Fruit fly (Drosophila melanogaster) whole organism, embryonic: Measurements from ENCODE around the gene Ir94h.

Source experiments
- Abd-B ChIP-seq: fragments of 200-800 bp; sonication (Bioruptor generic); optimal IDR thresholded peaks from 2 replicates; lab custom pipeline; 2018; ENCODE audit warnings: missing biosample characterization, mild to moderate bottlenecking, missing genetic modification characterization, moderate library complexity
- Aef1 ChIP-seq: fragments of 200-800 bp; sonication (Bioruptor generic); IDR thresholded peaks from 3 replicates; pipeline ENCODE4 v1.3.6; 2022; ENCODE audit warnings: missing biosample characterization, missing genetic modification characterization
- Bteb2 ChIP-seq: fragments of 200-800 bp; sonication (Bioruptor generic); optimal IDR thresholded peaks from 2 replicates; lab custom pipeline; 2016; ENCODE audit warnings: missing biosample characterization, missing genetic modification characterization
- CG10274 ChIP-seq: fragments of 200-800 bp; sonication (Bioruptor generic); optimal IDR thresholded peaks from 3 replicates; lab custom pipeline; 2017; ENCODE audit warnings: missing biosample characterization, mild to moderate bottlenecking, missing genetic modification characterization
- CG10959 ChIP-seq: fragments of 200-800 bp; sonication (Bioruptor generic); IDR thresholded peaks from 2 replicates; pipeline ENCODE4 v1.3.6; 2022; ENCODE audit warnings: missing biosample characterization, missing genetic modification characterization
- CG12071 ChIP-seq: fragments of 200-800 bp; sonication (Bioruptor generic); optimal IDR thresholded peaks from 3 replicates; lab custom pipeline; 2018; ENCODE audit warnings: missing biosample characterization, mild to moderate bottlenecking, missing genetic modification characterization
- CG12236 ChIP-seq: fragments of 200-800 bp; sonication (Bioruptor generic); optimal IDR thresholded peaks from 2 replicates; lab custom pipeline; 2016; ENCODE audit warnings: missing biosample characterization, missing genetic modification characterization
- CG12769 ChIP-seq: fragments of 200-800 bp; sonication (Bioruptor generic); optimal IDR thresholded peaks from 2 replicates; lab custom pipeline; 2019; ENCODE audit warnings: missing biosample characterization, mild to moderate bottlenecking, missing genetic modification characterization, moderate library complexity
- CG14014 ChIP-seq: fragments of 200-800 bp; sonication (Bioruptor generic); IDR thresholded peaks from 2 replicates; pipeline ENCODE4 v1.3.6; 2022; ENCODE audit warnings: missing biosample characterization, missing genetic modification characterization
- CG15073 ChIP-seq: fragments of 200-800 bp; sonication (Bioruptor generic); optimal IDR thresholded peaks from 2 replicates; lab custom pipeline; 2016; ENCODE audit warnings: missing biosample characterization, missing genetic modification characterization
- CG15269 ChIP-seq: fragments of 200-800 bp; sonication (Bioruptor generic); optimal IDR thresholded peaks from 2 replicates; lab custom pipeline; 2018; ENCODE audit warnings: missing biosample characterization, mild to moderate bottlenecking, missing genetic modification characterization, moderate library complexity
- CG15514 ChIP-seq: fragments of 200-800 bp; sonication (Bioruptor generic); optimal IDR thresholded peaks from 3 replicates; lab custom pipeline; 2017; ENCODE audit warnings: missing biosample characterization, missing genetic modification characterization, mild to moderate bottlenecking, moderate library complexity, missing genetic modification reagents
- CG16779 ChIP-seq: fragments of 200-800 bp; sonication (Bioruptor generic); IDR thresholded peaks from 2 replicates; pipeline ENCODE4 v1.3.6; 2022; ENCODE audit warnings: missing biosample characterization, missing genetic modification characterization
- CG17359 ChIP-seq: fragments of 200-800 bp; sonication (Bioruptor generic); optimal IDR thresholded peaks from 3 replicates; lab custom pipeline; 2018; ENCODE audit warnings: missing biosample characterization, mild to moderate bottlenecking, missing genetic modification characterization, moderate library complexity
- CG17612 ChIP-seq: fragments of 200-800 bp; sonication (Bioruptor generic); IDR thresholded peaks from 2 replicates; pipeline ENCODE4 v1.3.6; 2022; ENCODE audit warnings: missing biosample characterization, missing genetic modification characterization
- CG18011 ChIP-seq: fragments of 200-800 bp; sonication (Bioruptor generic); optimal IDR thresholded peaks from 2 replicates; lab custom pipeline; 2017; ENCODE audit warnings: missing biosample characterization, missing genetic modification characterization, mild to moderate bottlenecking, moderate library complexity, missing genotype
- CG18476 ChIP-seq: fragments of 200-800 bp; sonication (Bioruptor generic); optimal IDR thresholded peaks from 2 replicates; lab custom pipeline; 2016; ENCODE audit warnings: missing biosample characterization, mild to moderate bottlenecking, missing genetic modification characterization
- CG30431 ChIP-seq: fragments of 200-800 bp; sonication (Bioruptor generic); optimal IDR thresholded peaks from 2 replicates; lab custom pipeline; 2017; ENCODE audit warnings: missing biosample characterization, missing genetic modification characterization
- CG31388 ChIP-seq: fragments of 200-800 bp; sonication (Bioruptor generic); optimal IDR thresholded peaks from 2 replicates; lab custom pipeline; 2016; ENCODE audit warnings: missing biosample characterization, missing genetic modification characterization
- CG7839 ChIP-seq: fragments of 200-800 bp; sonication (Bioruptor generic); optimal IDR thresholded peaks from 3 replicates; lab custom pipeline; 2018; ENCODE audit warnings: missing biosample characterization, mild to moderate bottlenecking, missing genetic modification characterization, moderate library complexity
- CG7963 ChIP-seq: fragments of 200-800 bp; sonication (Bioruptor generic); IDR thresholded peaks from 3 replicates; pipeline ENCODE4 v1.3.6; 2022; ENCODE audit warnings: missing biosample characterization, missing genetic modification characterization; ENCODE audit not compliant: partially characterized antibody
- CG8944 ChIP-seq: fragments of 200-800 bp; sonication (Bioruptor generic); optimal IDR thresholded peaks from 3 replicates; lab custom pipeline; 2016; ENCODE audit warnings: missing biosample characterization, missing genetic modification characterization
- CG9437 ChIP-seq: fragments of 200-800 bp; sonication (Bioruptor generic); optimal IDR thresholded peaks from 2 replicates; lab custom pipeline; 2018; ENCODE audit warnings: missing biosample characterization, mild to moderate bottlenecking, missing genetic modification characterization
- CG9932 ChIP-seq: fragments of 200-800 bp; sonication (Bioruptor generic); IDR thresholded peaks from 2 replicates; pipeline ENCODE4 v1.3.6; 2022; ENCODE audit warnings: missing biosample characterization, missing genetic modification characterization
- Deaf1 ChIP-seq: fragments of 200-800 bp; optimal IDR thresholded peaks from 3 replicates; lab custom pipeline; 2019; ENCODE audit warnings: missing biosample characterization, mild to moderate bottlenecking, missing genetic modification characterization, moderate library complexity
- Doc2 ChIP-seq: fragments of 200-800 bp; sonication (Bioruptor generic); IDR thresholded peaks from 2 replicates; pipeline ENCODE4 v1.3.6; 2022; ENCODE audit warnings: missing biosample characterization, missing genetic modification characterization
- Ets97D ChIP-seq: fragments of 200-800 bp; sonication (Bioruptor generic); optimal IDR thresholded peaks from 3 replicates; lab custom pipeline; 2016; ENCODE audit warnings: missing biosample characterization, missing genetic modification characterization
- HLH4C ChIP-seq: fragments of 200-800 bp; sonication (Bioruptor generic); IDR thresholded peaks from 3 replicates; pipeline ENCODE4 v1.3.6; 2022; ENCODE audit warnings: missing biosample characterization, missing genetic modification characterization; ENCODE audit not compliant: partially characterized antibody
- HLH54F ChIP-seq: fragments of 200-800 bp; sonication (Bioruptor generic); optimal IDR thresholded peaks from 3 replicates; lab custom pipeline; 2016; ENCODE audit warnings: missing biosample characterization, missing genetic modification characterization
- HLHmδ ChIP-seq: fragments of 200-800 bp; sonication (Bioruptor generic); optimal IDR thresholded peaks from 2 replicates; lab custom pipeline; 2018; ENCODE audit warnings: missing biosample characterization, mild to moderate bottlenecking, missing genetic modification characterization, moderate library complexity
- HmgD ChIP-seq: fragments of 200-800 bp; sonication (Bioruptor generic); optimal IDR thresholded peaks from 3 replicates; lab custom pipeline; 2016; ENCODE audit warnings: missing biosample characterization, missing genetic modification characterization
- Hr39 ChIP-seq: fragments of >200 bp; optimal IDR thresholded peaks from 2 replicates; lab custom pipeline; 2017
- MTF-1 ChIP-seq: fragments of 200-800 bp; sonication (Bioruptor generic); optimal IDR thresholded peaks from 2 replicates; lab custom pipeline; 2018; ENCODE audit warnings: missing biosample characterization, mild to moderate bottlenecking, missing genetic modification characterization, borderline replicate concordance
- NFAT ChIP-seq: fragments of 200-800 bp; sonication (Bioruptor generic); IDR thresholded peaks from 2 replicates; pipeline ENCODE4 v1.3.6; 2022; ENCODE audit warnings: missing biosample characterization, missing genetic modification characterization
- Vsx1 ChIP-seq: fragments of 200-800 bp; sonication (Bioruptor generic); optimal IDR thresholded peaks from 2 replicates; lab custom pipeline; 2017; ENCODE audit warnings: missing biosample characterization, mild to moderate bottlenecking, missing genetic modification characterization, missing genetic modification reagents
- bcd ChIP-seq: fragments of 200-800 bp; sonication (Bioruptor generic); optimal IDR thresholded peaks from 2 replicates; lab custom pipeline; 2017; ENCODE audit warnings: missing biosample characterization, mild to moderate bottlenecking, missing genetic modification characterization
- bsh ChIP-seq, 2 experiments: fragments of 200-800 bp; sonication (Bioruptor generic); optimal IDR thresholded peaks; 2 replicates each; lab custom pipeline; 2017 to 2018; ENCODE audit warnings: mild to moderate bottlenecking in 2 of 2, missing biosample characterization in 2 of 2, missing genetic modification characterization in 2 of 2, moderate library complexity in 1 of 2
- cad ChIP-seq: fragments of >200 bp; optimal IDR thresholded peaks from 2 replicates; lab custom pipeline; 2017; ENCODE audit warnings: missing biosample characterization, missing genetic modification characterization
- cas ChIP-seq: fragments of 200-800 bp; sonication (Bioruptor generic); IDR thresholded peaks from 2 replicates; pipeline ENCODE4 v1.3.6; 2022; ENCODE audit warnings: missing biosample characterization, missing genetic modification characterization
- caup ChIP-seq: fragments of 200-800 bp; sonication (Bioruptor generic); optimal IDR thresholded peaks from 3 replicates; lab custom pipeline; 2017; ENCODE audit warnings: missing biosample characterization, mild to moderate bottlenecking, missing genetic modification characterization, moderate library complexity; ENCODE audit not compliant: severe bottlenecking
- chinmo ChIP-seq: fragments of 200-800 bp; sonication (Bioruptor generic); IDR thresholded peaks from 4 replicates; pipeline ENCODE4 v1.3.6; 2022; ENCODE audit warnings: missing biosample characterization, missing genetic modification characterization; ENCODE audit not compliant: partially characterized antibody
- crc ChIP-seq: fragments of 200-800 bp; sonication (Bioruptor generic); optimal IDR thresholded peaks from 2 replicates; lab custom pipeline; 2016; ENCODE audit warnings: missing biosample characterization, missing genetic modification characterization
- crol ChIP-seq: fragments of 200-800 bp; sonication (Bioruptor generic); IDR thresholded peaks from 2 replicates; pipeline ENCODE4 v1.3.6; 2022; ENCODE audit warnings: missing biosample characterization, missing genetic modification characterization
- disco-r ChIP-seq: fragments of 200-800 bp; sonication (Bioruptor generic); optimal IDR thresholded peaks from 2 replicates; lab custom pipeline; 2016; ENCODE audit warnings: missing biosample characterization, missing genetic modification characterization
- dmrt99B ChIP-seq: fragments of 200-800 bp; sonication (Bioruptor generic); optimal IDR thresholded peaks from 2 replicates; lab custom pipeline; 2018; ENCODE audit warnings: missing biosample characterization, mild to moderate bottlenecking, missing genetic modification characterization, moderate library complexity
- dysf ChIP-seq: fragments of 200-800 bp; sonication (Bioruptor generic); IDR thresholded peaks from 3 replicates; pipeline ENCODE4 v1.3.6; 2022; ENCODE audit warnings: missing biosample characterization, missing genetic modification characterization
- en ChIP-seq: fragments of 200-800 bp; sonication (Bioruptor generic); optimal IDR thresholded peaks from 2 replicates; lab custom pipeline; 2016; ENCODE audit warnings: missing biosample characterization, missing genetic modification characterization
- nmo ChIP-seq: fragments of 200-800 bp; sonication (Bioruptor generic); optimal IDR thresholded peaks from 2 replicates; lab custom pipeline; 2018; ENCODE audit warnings: missing biosample characterization, mild to moderate bottlenecking, missing genetic modification characterization, moderate library complexity
- oc ChIP-seq: fragments of 200-800 bp; sonication (Bioruptor generic); optimal IDR thresholded peaks from 2 replicates; lab custom pipeline; 2018; ENCODE audit warnings: missing biosample characterization, mild to moderate bottlenecking, missing genetic modification characterization, moderate library complexity
- run ChIP-seq: fragments of 200-800 bp; sonication (Bioruptor generic); optimal IDR thresholded peaks from 3 replicates; lab custom pipeline; 2018; ENCODE audit warnings: missing biosample characterization, mild to moderate bottlenecking, missing genetic modification characterization
- vvl ChIP-seq: fragments of 200-800 bp; sonication (Bioruptor generic); IDR thresholded peaks from 2 replicates; pipeline ENCODE4 v1.3.6; 2022; ENCODE audit warnings: missing biosample characterization, missing genetic modification characterization
- zen ChIP-seq: fragments of 200-800 bp; sonication (Bioruptor generic); optimal IDR thresholded peaks from 3 replicates; lab custom pipeline; 2018; ENCODE audit warnings: missing biosample characterization, mild to moderate bottlenecking, missing genetic modification characterization, moderate library complexity

Gene Ir94h

DNA sequence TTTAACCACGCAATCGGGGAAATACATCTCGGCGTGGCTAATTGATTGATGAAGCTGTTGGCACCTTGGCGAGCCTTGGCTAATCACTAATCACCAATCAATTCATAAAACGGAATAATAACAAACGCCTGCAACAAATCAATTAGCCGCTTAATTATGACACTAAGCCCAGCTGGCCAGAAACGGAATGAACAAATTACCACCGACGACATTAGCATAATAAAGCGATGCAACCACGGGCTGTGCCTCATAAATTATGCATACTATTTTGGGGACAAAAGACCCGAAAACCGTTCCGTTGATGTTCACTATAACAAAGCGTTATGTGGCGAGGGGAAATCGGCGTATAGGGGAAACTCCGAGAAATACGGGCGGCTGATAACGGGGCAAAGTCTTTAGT lies 26.6 kb upstream of the Ir94h start (continued):
- TF ChIP-seq CG15269 (peak; percentile 75), oc (tag; lab: Kevin White, UChicago) (peak; percentile 93), CG10959 (GFP tag; lab: Robert Waterston, UW) (no peak), CG14014 (no peak), CG16779 (GFP tag; lab: Robert Waterston, UW) (no peak), Ets97D (GFP tag; lab: Kevin White, UChicago) (no peak), Vsx1 (GFP tag; lab: Kevin White, UChicago) (peak; percentile 86), Abd-B (GFP tag; lab: Kevin White, UChicago) (no peak), CG15073 (GFP tag; lab: Kevin White, UChicago) (no peak), CG15514 (GFP tag; lab: Kevin White, UChicago) (no peak), CG18476 (GFP tag; lab: Kevin White, UChicago) (no peak), CG18011 (no peak), Deaf1 (no peak), CG9437 (GFP tag; lab: Kevin White, UChicago) (no peak), HmgD (GFP tag; lab: Kevin White, UChicago) (no peak), CG7963 (GFP tag; lab: Robert Waterston, UW) (no peak), HLHmδ (GFP tag; lab: Kevin White, UChicago) (no peak), dmrt99B (no peak), CG7839 (tag; lab: Kevin White, UChicago) (no peak), HLH4C (no peak), CG10274 (GFP tag; lab: Kevin White, UChicago) (no peak), MTF-1 (GFP tag; lab: Kevin White, UChicago) (no peak), CG12071 (GFP tag; lab: Kevin White, UChicago) (no peak), nmo (no peak), crc (GFP tag; lab: Kevin White, UChicago) (no peak), dysf (GFP tag; lab: Robert Waterston, UW) (no peak), CG30431 (no peak), en (GFP tag; lab: Kevin White, UChicago) (no peak), CG17612 (no peak), run (peak; percentile 16), CG31388 (GFP tag; lab: Kevin White, UChicago) (no peak), bsh (GFP tag; optimal IDR thresholded peaks at IDR 0.05; lab: Kevin White, UChicago) (no peak), disco-r (no peak), crol (GFP tag; lab: Robert Waterston, UW) (peak; percentile 48; the same call in 1 of the 2 replicates), CG9932 (no peak), Aef1 (GFP tag; lab: Robert Waterston, UW) (no peak), HLH54F (GFP tag; lab: Kevin White, UChicago) (no peak), Doc2 (no peak), zen (tag; lab: Kevin White, UChicago) (no peak), NFAT (GFP tag; lab: Robert Waterston, UW) (no peak), caup (no peak), cad (GFP tag; lab: Kevin White, UChicago) (no peak), chinmo (GFP tag; lab: Robert Waterston, UW) (0 out of 4 replicates have a peak, but pooled peaks have one; percentile 68), CG12769 (tag; lab: Kevin White, UChicago) (no peak), cas (GFP tag; lab: Robert Waterston, UW) (no peak), bcd (GFP tag; lab: Kevin White, UChicago) (no peak), CG8944 (GFP tag; lab: Kevin White, UChicago) (no peak), CG17359 (no peak), Hr39 (lab: Kevin White, UChicago) (no peak), Bteb2 (GFP tag; lab: Kevin White, UChicago) (no peak), CG12236 (GFP tag; lab: Kevin White, UChicago) (no peak), vvl (GFP tag; lab: Robert Waterston, UW) (peak; percentile 98)
